Worm (Caenorhabditis elegans) whole organism, late embryonic: Measurements from ENCODE around the gene ZK470.4.

Experiments
- C08G9.2 ChIP-seq: sonication (generic microtip); optimal IDR thresholded peaks from 2 replicates; lab custom pipeline; 2016; ENCODE audit warnings: mild to moderate bottlenecking, missing genetic modification characterization, moderate library complexity, missing compliant biosample characterization
- C38D4.7 ChIP-seq: fragments of 200-800 bp; sonication (Bioruptor generic); optimal IDR thresholded peaks from 2 replicates; lab custom pipeline; 2018; ENCODE audit warnings: mild to moderate bottlenecking, missing genetic modification characterization, moderate library complexity, missing compliant biosample characterization
- K02D7.2 ChIP-seq: sonication (generic microtip); optimal IDR thresholded peaks from 2 replicates; lab custom pipeline; 2017; ENCODE audit warnings: mild to moderate bottlenecking, missing genetic modification characterization, missing compliant biosample characterization
- T23F11.4 ChIP-seq: fragments of 200-800 bp; sonication (Bioruptor generic); optimal IDR thresholded peaks from 2 replicates; lab custom pipeline; 2018; ENCODE audit warnings: mild to moderate bottlenecking, missing genetic modification characterization, missing compliant biosample characterization
- Y22D7AL.16 ChIP-seq: sonication (generic microtip); optimal IDR thresholded peaks from 2 replicates; lab custom pipeline; 2016; ENCODE audit warnings: missing genetic modification characterization, missing compliant biosample characterization
- ahr-1 ChIP-seq: sonication (generic microtip); optimal IDR thresholded peaks from 2 replicates; lab custom pipeline; 2016; ENCODE audit warnings: missing genetic modification characterization, missing compliant biosample characterization
- ama-1 ChIP-seq: fragments of 150-350 bp; optimal IDR thresholded peaks from 2 replicates; lab custom pipeline; 2014
- ceh-14 ChIP-seq: sonication (generic microtip); optimal IDR thresholded peaks from 2 replicates; lab custom pipeline; 2016; ENCODE audit warnings: missing genotype, missing genetic modification characterization, missing compliant biosample characterization
- ceh-18 ChIP-seq: sonication (generic microtip); optimal IDR thresholded peaks from 2 replicates; lab custom pipeline; 2016; ENCODE audit warnings: missing genetic modification characterization, missing compliant biosample characterization
- ceh-19 ChIP-seq: fragments of 200-800 bp; sonication (Bioruptor generic); optimal IDR thresholded peaks from 2 replicates; lab custom pipeline; 2018; ENCODE audit warnings: mild to moderate bottlenecking, missing genetic modification characterization, missing compliant biosample characterization
- ceh-2 ChIP-seq: sonication (generic microtip); optimal IDR thresholded peaks from 2 replicates; lab custom pipeline; 2016; ENCODE audit warnings: missing genotype, missing genetic modification characterization, missing compliant biosample characterization
- ceh-22 ChIP-seq: sonication (generic microtip); optimal IDR thresholded peaks from 2 replicates; lab custom pipeline; 2017; ENCODE audit warnings: missing biosample characterization, missing genetic modification characterization
- ceh-24 ChIP-seq: sonication (generic microtip); optimal IDR thresholded peaks from 2 replicates; lab custom pipeline; 2016; ENCODE audit warnings: mild to moderate bottlenecking, missing genetic modification characterization, missing compliant biosample characterization
- ceh-30 ChIP-seq: fragments of 150-350 bp; optimal IDR thresholded peaks from 2 replicates; lab custom pipeline; 2014; ENCODE audit warnings: missing biosample characterization, missing genetic modification characterization
- ceh-45 ChIP-seq: fragments of 200-800 bp; sonication (Bioruptor generic); IDR thresholded peaks from 2 replicates; pipeline ENCODE4 v1.3.6; 2022; ENCODE audit warnings: missing genetic modification reagents, missing genetic modification characterization, missing compliant biosample characterization
- ceh-6 ChIP-seq: fragments of 200-800 bp; sonication (Bioruptor generic); optimal IDR thresholded peaks from 2 replicates; lab custom pipeline; 2018; ENCODE audit warnings: mild to moderate bottlenecking, missing genetic modification characterization, missing compliant biosample characterization
- ceh-9 ChIP-seq: sonication (generic microtip); optimal IDR thresholded peaks from 2 replicates; lab custom pipeline; 2016; ENCODE audit warnings: mild to moderate bottlenecking, missing genetic modification characterization, inconsistent platforms, missing compliant biosample characterization
- dmd-4 ChIP-seq: sonication (generic microtip); optimal IDR thresholded peaks from 2 replicates; lab custom pipeline; 2016; ENCODE audit warnings: borderline replicate concordance, missing genetic modification characterization, missing compliant biosample characterization
- elt-2 ChIP-seq: sonication (generic microtip); optimal IDR thresholded peaks from 2 replicates; lab custom pipeline; 2016; ENCODE audit warnings: missing genetic modification reagents, missing genetic modification characterization, missing compliant biosample characterization
- elt-4 ChIP-seq: sonication (generic microtip); optimal IDR thresholded peaks from 2 replicates; lab custom pipeline; 2016; ENCODE audit warnings: missing genetic modification characterization, missing compliant biosample characterization
- ets-4 ChIP-seq: sonication (generic microtip); optimal IDR thresholded peaks from 2 replicates; lab custom pipeline; 2016; ENCODE audit warnings: missing genetic modification characterization, missing compliant biosample characterization
- fax-1 ChIP-seq: sonication (generic microtip); optimal IDR thresholded peaks from 2 replicates; lab custom pipeline; 2016; ENCODE audit warnings: missing genotype, missing genetic modification characterization, missing compliant biosample characterization
- fkh-10 ChIP-seq: fragments of 150-350 bp; optimal IDR thresholded peaks from 2 replicates; lab custom pipeline; 2014; ENCODE audit warnings: missing biosample characterization, missing genetic modification reagents, missing genetic modification characterization
- fkh-6 ChIP-seq: sonication (generic microtip); optimal IDR thresholded peaks from 2 replicates; lab custom pipeline; 2016; ENCODE audit warnings: missing genetic modification characterization, missing compliant biosample characterization
- gmeb-2 ChIP-seq: sonication (generic microtip); optimal IDR thresholded peaks from 2 replicates; lab custom pipeline; 2016; ENCODE audit warnings: missing genetic modification characterization, inconsistent platforms, missing compliant biosample characterization
- hlh-13 ChIP-seq: fragments of 200-800 bp; sonication (Bioruptor generic); optimal IDR thresholded peaks from 2 replicates; lab custom pipeline; 2018; ENCODE audit warnings: mild to moderate bottlenecking, missing genetic modification characterization, missing compliant biosample characterization
- hlh-15 ChIP-seq: sonication (generic microtip); optimal IDR thresholded peaks from 2 replicates; lab custom pipeline; 2016; ENCODE audit warnings: missing genetic modification characterization, missing compliant biosample characterization
- hlh-30 ChIP-seq: sonication (generic microtip); optimal IDR thresholded peaks from 2 replicates; lab custom pipeline; 2017; ENCODE audit warnings: antibody characterized with exemption, missing genetic modification characterization, missing compliant biosample characterization; ENCODE audit not compliant: insufficient read depth
- hlh-6 ChIP-seq: sonication (generic microtip); optimal IDR thresholded peaks from 2 replicates; lab custom pipeline; 2016; ENCODE audit warnings: missing genotype, missing genetic modification characterization, missing compliant biosample characterization
- hlh-8 ChIP-seq: sonication (generic microtip); optimal IDR thresholded peaks from 2 replicates; lab custom pipeline; 2016; ENCODE audit warnings: missing genotype, missing genetic modification characterization, missing compliant biosample characterization
- madf-2 ChIP-seq: sonication (generic microtip); optimal IDR thresholded peaks from 2 replicates; lab custom pipeline; 2017; ENCODE audit warnings: missing genetic modification characterization, missing compliant biosample characterization
- nfya-1 ChIP-seq: sonication (generic microtip); optimal IDR thresholded peaks from 2 replicates; lab custom pipeline; 2017; ENCODE audit warnings: missing genetic modification characterization, mild to moderate bottlenecking, missing compliant biosample characterization, antibody characterized with exemption, moderate library complexity
- nhr-11 ChIP-seq: fragments of 150-350 bp; optimal IDR thresholded peaks from 2 replicates; lab custom pipeline; 2014; ENCODE audit warnings: missing biosample characterization, missing genetic modification characterization
- pat-9 ChIP-seq: fragments of 200-800 bp; sonication (Bioruptor generic); optimal IDR thresholded peaks from 2 replicates; lab custom pipeline; 2018; ENCODE audit warnings: mild to moderate bottlenecking, missing genetic modification characterization, moderate library complexity, missing compliant biosample characterization
- pax-1 ChIP-seq: fragments of 150-350 bp; optimal IDR thresholded peaks from 2 replicates; lab custom pipeline; 2014; ENCODE audit warnings: missing biosample characterization, missing genetic modification characterization
- pha-2 ChIP-seq: sonication (generic microtip); optimal IDR thresholded peaks from 2 replicates; lab custom pipeline; 2017; ENCODE audit warnings: mild to moderate bottlenecking, missing genetic modification characterization, missing compliant biosample characterization
- pha-4 ChIP-seq: fragments of 150-350 bp; optimal IDR thresholded peaks from 2 replicates; lab custom pipeline; 2018; ENCODE audit warnings: missing biosample characterization, missing genetic modification reagents, missing genetic modification characterization
- pqm-1 ChIP-seq: sonication (generic microtip); optimal IDR thresholded peaks from 2 replicates; lab custom pipeline; 2016; ENCODE audit warnings: missing genetic modification characterization, missing compliant biosample characterization
- rnt-1 ChIP-seq: sonication (generic microtip); optimal IDR thresholded peaks from 2 replicates; lab custom pipeline; 2016; ENCODE audit warnings: missing genetic modification characterization, missing compliant biosample characterization
- sox-2 ChIP-seq: fragments of 200-800 bp; sonication (Bioruptor generic); IDR thresholded peaks from 2 replicates; pipeline ENCODE4 v1.3.6; 2022; ENCODE audit warnings: missing genetic modification reagents, missing genetic modification characterization, missing compliant biosample characterization
- sox-4 ChIP-seq: sonication (generic microtip); optimal IDR thresholded peaks from 2 replicates; lab custom pipeline; 2017; ENCODE audit warnings: mild to moderate bottlenecking, missing genetic modification characterization, inconsistent platforms, missing compliant biosample characterization
- ttx-3 ChIP-seq: sonication (generic microtip); optimal IDR thresholded peaks from 2 replicates; lab custom pipeline; 2016; ENCODE audit warnings: missing genetic modification reagents, missing genetic modification characterization, missing compliant biosample characterization
- unc-3 ChIP-seq, 2 experiments: fragments of 200-800 bp in 1 of 2; sonication (Bioruptor generic) in 1 of 2; sonication (generic microtip) in 1 of 2; conservative IDR thresholded peaks in 1 of 2; optimal IDR thresholded peaks in 1 of 2; 2 replicates each; pipeline versions ENCODE4 v1.3.6 to Lab custom; 2016 to 2022; ENCODE audit warnings: missing compliant biosample characterization in 2 of 2, missing genetic modification characterization in 2 of 2, missing genetic modification reagents in 1 of 2
- unc-42 ChIP-seq: sonication (generic microtip); optimal IDR thresholded peaks from 2 replicates; lab custom pipeline; 2016; ENCODE audit warnings: missing genotype, missing genetic modification characterization, missing compliant biosample characterization
- unc-55 ChIP-seq: sonication (generic microtip); optimal IDR thresholded peaks from 2 replicates; lab custom pipeline; 2017; ENCODE audit warnings: missing biosample characterization, missing genetic modification reagents, missing genetic modification characterization
- zip-5 ChIP-seq: sonication (generic microtip); optimal IDR thresholded peaks from 2 replicates; lab custom pipeline; 2016; ENCODE audit warnings: missing genetic modification characterization, missing compliant biosample characterization

The ZK470.4 gene

DNA sequence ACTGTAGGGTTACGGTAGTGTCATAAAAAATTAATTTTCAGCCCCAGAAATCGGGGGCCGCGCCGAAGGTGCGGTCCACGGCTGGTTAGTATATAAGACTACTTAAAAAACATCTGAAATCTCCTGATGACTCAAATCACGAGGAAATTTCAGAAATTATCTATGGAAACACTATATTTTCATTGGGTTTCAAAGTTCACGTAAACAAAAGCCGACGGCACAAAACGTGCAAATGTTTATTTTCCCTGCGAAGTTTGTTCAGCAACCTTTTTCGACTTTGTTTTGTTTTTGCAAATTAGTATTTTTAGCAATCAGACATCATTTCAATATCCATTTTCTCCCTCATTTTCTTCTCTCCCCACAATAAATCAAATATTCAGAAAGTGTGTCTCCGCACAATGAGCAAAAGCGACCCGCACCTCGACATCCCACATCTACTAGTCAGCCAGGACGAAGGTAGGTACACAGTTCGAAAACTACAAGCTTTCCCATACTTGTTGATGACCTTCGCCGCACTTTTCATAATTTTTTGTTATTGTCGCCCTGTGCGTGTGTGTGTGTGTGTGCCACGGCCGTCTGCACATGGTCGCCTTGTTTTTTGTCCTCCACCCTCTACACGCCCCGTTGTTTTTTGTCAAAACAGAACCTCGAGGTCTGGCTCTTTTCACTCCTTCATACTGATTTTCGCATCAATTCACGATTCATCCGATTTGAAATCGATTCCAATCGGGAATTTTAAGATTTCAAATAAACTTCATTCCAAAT is 2.8 kb downstream of the ZK470.4 start:
- no peak for TF ChIP-seq ceh-24 (tag; lab: Kevin White, UChicago)
- no peak for TF ChIP-seq ceh-45 (GFP tag; lab: Robert Waterston, UW)
- TF ChIP-seq ceh-14 (tag; lab: Kevin White, UChicago): no peak
- TF ChIP-seq ceh-22 (tag; lab: Kevin White, UChicago): no peak
- no peak for TF ChIP-seq sox-4
- no peak for TF ChIP-seq hlh-8 (tag; lab: Kevin White, UChicago)
- TF ChIP-seq unc-42 (tag; lab: Kevin White, UChicago): no peak
- no peak for TF ChIP-seq elt-2 (tag; lab: Kevin White, UChicago)
- no peak for TF ChIP-seq fkh-6 (tag; lab: Kevin White, UChicago)
- TF ChIP-seq hlh-15 (tag; lab: Kevin White, UChicago): no peak
- TF ChIP-seq fkh-10: no peak
- TF ChIP-seq ceh-2 (tag; lab: Kevin White, UChicago): no peak
- TF ChIP-seq zip-5 (tag; lab: Kevin White, UChicago): no peak
- TF ChIP-seq hlh-13 (GFP tag; lab: Kevin White, UChicago): no peak
- TF ChIP-seq elt-4 (tag; lab: Kevin White, UChicago): no peak

- TF ChIP-seq ceh-45 (GFP tag; lab: Robert Waterston, UW) (no peak), unc-42 (tag; lab: Kevin White, UChicago) (no peak), sox-2 (GFP tag; lab: Robert Waterston, UW) (no peak), pha-4 (tag; lab: Kevin White, UChicago) (no peak), sox-4 (no peak), hlh-30 (tag; lab: Kevin White, UChicago) (no peak), gmeb-2 (tag; lab: Kevin White, UChicago) (no peak), ceh-6 (GFP tag; lab: Kevin White, UChicago) (no peak), hlh-13 (GFP tag; lab: Kevin White, UChicago) (no peak)
These were observed 4.7 kb downstream of the ZK470.4 start, which contains the start of gene ZK470.2 for ce11 chrX:4134855-4135254. TSS of gene ZK470.2 (plus strand) at chrX:4135155.

DNA sequence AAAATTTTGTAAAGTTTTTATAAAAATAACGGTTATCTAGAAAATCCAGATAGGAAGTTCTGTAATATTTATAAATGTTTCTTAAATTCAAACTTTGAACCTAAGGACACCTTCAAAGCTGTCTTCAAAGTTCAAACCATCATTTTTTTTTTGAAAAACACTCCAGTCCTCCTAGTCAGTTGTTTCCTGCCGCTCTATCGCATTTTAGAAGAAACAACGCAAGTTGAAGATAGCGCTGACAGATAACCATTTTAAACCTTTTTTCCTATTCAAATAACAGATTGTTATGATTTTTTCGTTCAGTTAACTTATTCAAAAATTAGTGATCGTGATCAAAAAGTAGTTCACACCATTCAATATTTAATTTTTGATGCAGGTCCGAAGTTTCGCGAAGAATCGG is 6.2 kb downstream of the ZK470.4 start:
- no peak for TF ChIP-seq ama-1 (lab: Kevin White, UChicago)
- no peak for TF ChIP-seq dmd-4 (tag; lab: Kevin White, UChicago)
- TF ChIP-seq hlh-6: no peak
- no peak for TF ChIP-seq ceh-30
- TF ChIP-seq ahr-1 (tag; lab: Kevin White, UChicago): no peak
- TF ChIP-seq pax-1: no peak
- TF ChIP-seq ceh-19 (GFP tag; lab: Kevin White, UChicago): no peak
- TF ChIP-seq ceh-18: no peak
- TF ChIP-seq hlh-15 (tag; lab: Kevin White, UChicago): no peak
- TF ChIP-seq C38D4.7 (GFP tag; lab: Kevin White, UChicago): no peak
- no peak for TF ChIP-seq rnt-1 (tag; lab: Kevin White, UChicago)
- no peak for TF ChIP-seq Y22D7AL.16 (tag; lab: Kevin White, UChicago)
- TF ChIP-seq pqm-1 (tag; lab: Kevin White, UChicago): no peak
- TF ChIP-seq C08G9.2 (tag; lab: Kevin White, UChicago): no peak
- TF ChIP-seq nhr-11: no peak
- TF ChIP-seq ceh-9 (tag; lab: Kevin White, UChicago): no peak
- no peak for TF ChIP-seq ttx-3

ce11 chrX:4132243-4132642 is 7.3 kb downstream of the ZK470.4 start:
- TF ChIP-seq T23F11.4 (GFP tag; lab: Kevin White, UChicago) (no peak), unc-55 (GFP tag; lab: Kevin White, UChicago) (no peak), ets-4 (tag; lab: Kevin White, UChicago) (no peak), madf-2 (tag; lab: Kevin White, UChicago) (no peak), ceh-19 (GFP tag; lab: Kevin White, UChicago) (no peak), pha-4 (tag; lab: Kevin White, UChicago) (no peak), K02D7.2 (tag; lab: Kevin White, UChicago) (no peak), ceh-6 (GFP tag; lab: Kevin White, UChicago) (no peak), pha-2 (tag; lab: Kevin White, UChicago) (no peak), unc-3 (GFP tag; conservative IDR thresholded peaks at IDR 0.05; lab: Robert Waterston, UW) (no peak), unc-3 (tag; optimal IDR thresholded peaks at IDR 0.05; lab: Kevin White, UChicago) (no peak), nfya-1 (no peak), rnt-1 (tag; lab: Kevin White, UChicago) (no peak), fax-1 (tag; lab: Kevin White, UChicago) (no peak), sox-4 (no peak), pat-9 (no peak), ttx-3 (no peak), hlh-13 (GFP tag; lab: Kevin White, UChicago) (no peak), C38D4.7 (GFP tag; lab: Kevin White, UChicago) (no peak)
